Worm (Caenorhabditis elegans): ENCODE measurements around the gene ttr-6.

ce11 chrX:6597089-6597488 is at the start of gene ttr-6:
- TF ChIP-seq dao-5 (tag; optimal IDR thresholded peaks at IDR 0.05) (no peak), him-1 (tag; optimal IDR thresholded peaks at IDR 0.05) (no peak)
